Worm (Caenorhabditis elegans): Measurements from ENCODE around the gene nhr-286.

ce11 chrV:7078765-7079164 lies 12.6 kb downstream of the nhr-286 start:
- TF ChIP-seq nhr-23 (tag; optimal IDR thresholded peaks at IDR 0.05) (no peak), gmeb-1 (tag; optimal IDR thresholded peaks at IDR 0.05) (no peak), elt-1 (tag; optimal IDR thresholded peaks at IDR 0.05) (no peak), peb-1 (tag; optimal IDR thresholded peaks at IDR 0.05) (no peak), blmp-1 (tag; optimal IDR thresholded peaks at IDR 0.05; ENCODE audit: insufficient read depth) (no peak), R02D3.7 (tag; optimal IDR thresholded peaks at IDR 0.05) (no peak), lsy-2 (tag; optimal IDR thresholded peaks at IDR 0.05) (no peak), skn-1 (tag; optimal IDR thresholded peaks at IDR 0.05) (no peak), aly-2 (tag; optimal IDR thresholded peaks at IDR 0.05) (no peak), snpc-4 (tag; optimal IDR thresholded peaks at IDR 0.05) (no peak), unc-39 (tag; optimal IDR thresholded peaks at IDR 0.05) (no peak)

Measured in whole organism, L2 larva.